Worm (Caenorhabditis elegans) whole organism, L4 larva: ENCODE results near the gene kvs-1.

Source experiments
- F49E8.2 ChIP-seq: sonication (generic microtip); optimal IDR thresholded peaks from 2 replicates; lab custom pipeline; 2016; ENCODE audit warnings: missing compliant biosample characterization, mild to moderate bottlenecking, missing genetic modification characterization, borderline replicate concordance
- Y48G9A.11 ChIP-seq: fragments of 200-800 bp; sonication (Bioruptor generic); IDR thresholded peaks from 2 replicates; pipeline ENCODE4 v1.3.6; 2022; ENCODE audit warnings: missing genetic modification reagents, missing genetic modification characterization, missing compliant biosample characterization
- ZK337.2 ChIP-seq: fragments of 200-800 bp; sonication (Bioruptor generic); IDR thresholded peaks from 2 replicates; pipeline ENCODE4 v1.3.6; 2022; ENCODE audit warnings: missing genetic modification reagents, missing genetic modification characterization, missing compliant biosample characterization
- ama-1 ChIP-seq: fragments of 150-350 bp; optimal IDR thresholded peaks from 2 replicates; lab custom pipeline; 2014; ENCODE audit warnings: inconsistent platforms, mixed read lengths
- fkh-10 ChIP-seq: fragments of 150-350 bp; optimal IDR thresholded peaks from 2 replicates; lab custom pipeline; 2014; ENCODE audit warnings: missing biosample characterization, missing genetic modification reagents, missing genetic modification characterization
- jun-1 ChIP-seq: fragments of 150-350 bp; optimal IDR thresholded peaks from 2 replicates; lab custom pipeline; 2014; ENCODE audit warnings: missing biosample characterization, missing genetic modification reagents, missing genetic modification characterization
- lin-15B ChIP-seq: fragments of 150-350 bp; sonication (generic microtip); optimal IDR thresholded peaks from 3 replicates; lab custom pipeline; 2014; ENCODE audit warnings: missing biosample characterization, missing genetic modification characterization
- snpc-4 ChIP-seq: fragments of 150-350 bp; optimal IDR thresholded peaks from 2 replicates; lab custom pipeline; 2014; ENCODE audit warnings: missing biosample characterization, missing genetic modification characterization
- unc-130 ChIP-seq: sonication (generic microtip); optimal IDR thresholded peaks from 2 replicates; lab custom pipeline; 2016; ENCODE audit warnings: missing genetic modification reagents, missing genetic modification characterization, missing compliant biosample characterization
- unc-62 ChIP-seq, 3 experiments: fragments of 150-350 bp in 1 of 3; sonication (generic microtip); optimal IDR thresholded peaks in 2 of 3; peaks in 1 of 3; 1 replicate in 1 of 3; 2 replicates in 2 of 3; lab custom pipeline; 2014 to 2017; ENCODE audit warnings: missing biosample characterization in 3 of 3, missing genetic modification characterization in 3 of 3, missing genetic modification reagents in 3 of 3, missing genotype in 1 of 3
- ztf-11 ChIP-seq: fragments of 150-350 bp; optimal IDR thresholded peaks from 2 replicates; lab custom pipeline; 2014; ENCODE audit warnings: missing biosample characterization, missing genetic modification characterization

- TF ChIP-seq snpc-4 (tag; lab: Kevin White, UChicago) (no peak), ZK337.2 (GFP tag; lab: Robert Waterston, UW) (no peak), jun-1 (no peak), lin-15B (tag; lab: Kevin White, UChicago) (no peak), unc-130 (no peak), fkh-10 (GFP tag; lab: Kevin White, UChicago) (no peak), ztf-11 (no peak), ama-1 (no peak), unc-62 (GFP tag; optimal IDR thresholded peaks at IDR 0.05 in 1 of 2; lab: Kevin White, UChicago) (no peak), unc-62 (tag; optimal IDR thresholded peaks at IDR 0.05; lab: Kevin White, UChicago) (no peak), F49E8.2 (no peak), Y48G9A.11 (GFP tag; lab: Robert Waterston, UW) (no peak)
Observed at ce11 chrX:7662532-7662931, 44.4 kb downstream of the kvs-1 start.
